Fruit fly (Drosophila melanogaster) whole organism, embryonic: ENCODE measurements around the gene CecA1.

Source experiments
- Atf6 ChIP-seq: fragments of 200-800 bp; sonication (Bioruptor generic); IDR thresholded peaks from 2 replicates; pipeline ENCODE4 v1.3.6; 2022; ENCODE audit warnings: missing biosample characterization, missing genetic modification characterization
- C15 ChIP-seq: fragments of 200-800 bp; sonication (Bioruptor generic); IDR thresholded peaks from 3 replicates; pipeline ENCODE4 v1.3.6; 2022; ENCODE audit warnings: missing biosample characterization, missing genetic modification characterization
- CG10366 ChIP-seq: fragments of 200-800 bp; sonication (Bioruptor generic); IDR thresholded peaks from 2 replicates; pipeline ENCODE4 v1.3.6; 2022; ENCODE audit warnings: missing biosample characterization, missing genetic modification characterization
- CG11398 ChIP-seq: fragments of 200-800 bp; sonication (Bioruptor generic); optimal IDR thresholded peaks from 2 replicates; lab custom pipeline; 2016; ENCODE audit warnings: missing biosample characterization, missing genetic modification characterization
- CG12391 ChIP-seq: fragments of 200-800 bp; sonication (Bioruptor generic); optimal IDR thresholded peaks from 3 replicates; lab custom pipeline; 2018; ENCODE audit warnings: missing biosample characterization, mild to moderate bottlenecking, missing genetic modification characterization, moderate library complexity
- CG14965 ChIP-seq: fragments of 200-800 bp; sonication (Bioruptor generic); optimal IDR thresholded peaks from 2 replicates; lab custom pipeline; 2016; ENCODE audit warnings: missing biosample characterization, missing genetic modification characterization, borderline replicate concordance
- CG15514 ChIP-seq: fragments of 200-800 bp; sonication (Bioruptor generic); optimal IDR thresholded peaks from 3 replicates; lab custom pipeline; 2017; ENCODE audit warnings: missing biosample characterization, missing genetic modification characterization, mild to moderate bottlenecking, moderate library complexity, missing genetic modification reagents
- CG16813 ChIP-seq: fragments of 200-800 bp; sonication (Bioruptor generic); IDR thresholded peaks from 3 replicates; pipeline ENCODE4 v1.3.6; 2022; ENCODE audit warnings: missing biosample characterization, missing genetic modification characterization; ENCODE audit not compliant: partially characterized antibody
- CG17361 ChIP-seq: fragments of 200-800 bp; sonication (Bioruptor generic); IDR thresholded peaks from 3 replicates; pipeline ENCODE4 v1.3.6; 2022; ENCODE audit warnings: missing biosample characterization, missing genetic modification characterization
- CG18476 ChIP-seq: fragments of 200-800 bp; sonication (Bioruptor generic); optimal IDR thresholded peaks from 2 replicates; lab custom pipeline; 2016; ENCODE audit warnings: missing biosample characterization, mild to moderate bottlenecking, missing genetic modification characterization
- CG2678 ChIP-seq: fragments of 200-800 bp; sonication (Bioruptor generic); optimal IDR thresholded peaks from 3 replicates; lab custom pipeline; 2019; ENCODE audit warnings: missing biosample characterization, mild to moderate bottlenecking, missing genetic modification characterization, moderate library complexity
- CG31441 ChIP-seq: fragments of 200-800 bp; sonication (Bioruptor generic); IDR thresholded peaks from 2 replicates; pipeline ENCODE4 v1.3.6; 2022; ENCODE audit warnings: missing biosample characterization, missing genetic modification characterization
- CG4707 ChIP-seq: fragments of 200-800 bp; sonication (Bioruptor generic); optimal IDR thresholded peaks from 2 replicates; lab custom pipeline; 2018; ENCODE audit warnings: missing biosample characterization, mild to moderate bottlenecking, missing genetic modification characterization, moderate library complexity
- CG4820 ChIP-seq: fragments of 200-800 bp; sonication (Bioruptor generic); optimal IDR thresholded peaks from 3 replicates; lab custom pipeline; 2016; ENCODE audit warnings: missing biosample characterization, missing genetic modification characterization
- CG6254 ChIP-seq: fragments of 200-800 bp; sonication (Bioruptor generic); optimal IDR thresholded peaks from 3 replicates; lab custom pipeline; 2017; ENCODE audit warnings: mild to moderate bottlenecking, missing biosample characterization, missing genetic modification reagents, missing genetic modification characterization
- CG7786 ChIP-seq: fragments of 200-800 bp; sonication (Bioruptor generic); optimal IDR thresholded peaks from 2 replicates; lab custom pipeline; 2016; ENCODE audit warnings: missing biosample characterization, missing genetic modification characterization
- CG8089 ChIP-seq: fragments of 200-800 bp; sonication (Bioruptor generic); optimal IDR thresholded peaks from 3 replicates; lab custom pipeline; 2016; ENCODE audit warnings: missing biosample characterization, missing genetic modification characterization
- CG8388 ChIP-seq: fragments of 200-800 bp; sonication (Bioruptor generic); optimal IDR thresholded peaks from 2 replicates; lab custom pipeline; 2019; ENCODE audit warnings: missing biosample characterization, mild to moderate bottlenecking, missing genetic modification characterization, moderate library complexity
- CG9876 ChIP-seq: fragments of 200-800 bp; sonication (Bioruptor generic); optimal IDR thresholded peaks from 2 replicates; lab custom pipeline; 2016; ENCODE audit warnings: missing biosample characterization, missing genetic modification characterization
- CoRest ChIP-seq: fragments of 200-800 bp; sonication (Bioruptor generic); optimal IDR thresholded peaks from 3 replicates; lab custom pipeline; 2018; ENCODE audit warnings: missing biosample characterization, mild to moderate bottlenecking, missing genetic modification characterization, moderate library complexity
- D ChIP-seq, 2 experiments: fragments of 200-800 bp in 1 of 2; fragments of >200 bp in 1 of 2; sonication (Bioruptor generic) in 1 of 2; optimal IDR thresholded peaks; 2 replicates in 1 of 2; 3 replicates in 1 of 2; lab custom pipeline; 2017; ENCODE audit warnings: mild to moderate bottlenecking in 1 of 2, missing biosample characterization in 1 of 2, missing genetic modification characterization in 1 of 2, missing genetic modification reagents in 1 of 2
- Eip74EF ChIP-seq, 2 experiments: fragments of 200-800 bp in 1 of 2; fragments of >200 bp in 1 of 2; sonication (Bioruptor generic) in 1 of 2; optimal IDR thresholded peaks; 2 replicates each; lab custom pipeline; 2017 to 2019; ENCODE audit warnings: missing biosample characterization in 2 of 2, missing genetic modification characterization in 2 of 2, mild to moderate bottlenecking in 1 of 2, moderate library complexity in 1 of 2
- Ets65A ChIP-seq: fragments of 200-800 bp; sonication (Bioruptor generic); peaks from one replicate; lab custom pipeline; 2016; ENCODE audit warnings: missing biosample characterization, missing genetic modification characterization
- Hmx ChIP-seq: fragments of 200-800 bp; sonication (Bioruptor generic); optimal IDR thresholded peaks from 2 replicates; lab custom pipeline; 2016; ENCODE audit warnings: missing biosample characterization, missing genetic modification characterization
- Hr51 ChIP-seq, 2 experiments: fragments of 200-800 bp; sonication (Bioruptor generic); optimal IDR thresholded peaks; 2 replicates in 1 of 2; 3 replicates in 1 of 2; lab custom pipeline; 2016 to 2018; ENCODE audit warnings: missing biosample characterization in 2 of 2, missing genetic modification characterization in 2 of 2, mild to moderate bottlenecking in 1 of 2, moderate library complexity in 1 of 2
- Pdp1 ChIP-seq, 2 experiments: fragments of 200-800 bp; sonication (Bioruptor generic); optimal IDR thresholded peaks; 3 replicates each; lab custom pipeline; 2016; ENCODE audit warnings: missing biosample characterization in 2 of 2, missing genetic modification characterization in 2 of 2, mild to moderate bottlenecking in 1 of 2, moderate library complexity in 1 of 2
- Rx ChIP-seq: fragments of 200-800 bp; sonication (Bioruptor generic); IDR thresholded peaks from 2 replicates; pipeline ENCODE4 v1.3.6; 2022; ENCODE audit warnings: missing biosample characterization, missing genetic modification characterization
- Scr ChIP-seq: fragments of 200-800 bp; sonication (Bioruptor generic); IDR thresholded peaks from 2 replicates; pipeline ENCODE4 v1.3.6; 2022; ENCODE audit warnings: missing biosample characterization, missing genetic modification characterization; ENCODE audit not compliant: partially characterized antibody
- ab ChIP-seq: fragments of 200-800 bp; sonication (Bioruptor generic); optimal IDR thresholded peaks from 2 replicates; lab custom pipeline; 2016; ENCODE audit warnings: missing biosample characterization, missing genetic modification characterization
- abd-A ChIP-seq: fragments of 200-800 bp; sonication (Bioruptor generic); optimal IDR thresholded peaks from 3 replicates; lab custom pipeline; 2019; ENCODE audit warnings: missing biosample characterization, mild to moderate bottlenecking, missing genetic modification characterization, moderate library complexity
- ara ChIP-seq: fragments of 200-800 bp; sonication (Bioruptor generic); IDR thresholded peaks from 2 replicates; pipeline ENCODE4 v1.3.6; 2022; ENCODE audit warnings: missing biosample characterization, missing genetic modification characterization
- ci ChIP-seq: fragments of 200-800 bp; sonication (Bioruptor generic); IDR thresholded peaks from 3 replicates; pipeline ENCODE4 v1.3.6; 2022; ENCODE audit warnings: missing biosample characterization, missing genetic modification characterization
- dmrt99B ChIP-seq: fragments of 200-800 bp; sonication (Bioruptor generic); optimal IDR thresholded peaks from 2 replicates; lab custom pipeline; 2018; ENCODE audit warnings: missing biosample characterization, mild to moderate bottlenecking, missing genetic modification characterization, moderate library complexity
- dysf ChIP-seq: fragments of 200-800 bp; sonication (Bioruptor generic); IDR thresholded peaks from 3 replicates; pipeline ENCODE4 v1.3.6; 2022; ENCODE audit warnings: missing biosample characterization, missing genetic modification characterization
- eyg ChIP-seq: fragments of 200-800 bp; sonication (Bioruptor generic); optimal IDR thresholded peaks from 3 replicates; lab custom pipeline; 2016; ENCODE audit warnings: missing biosample characterization, missing genetic modification characterization
- lab ChIP-seq: fragments of 200-800 bp; sonication (Bioruptor generic); optimal IDR thresholded peaks from 3 replicates; lab custom pipeline; 2017; ENCODE audit warnings: missing biosample characterization, missing genetic modification characterization, mild to moderate bottlenecking, moderate library complexity, missing genetic modification reagents
- lilli ChIP-seq: fragments of 200-800 bp; sonication (Bioruptor generic); optimal IDR thresholded peaks from 3 replicates; lab custom pipeline; 2016; ENCODE audit warnings: missing biosample characterization, missing genetic modification characterization
- nmo ChIP-seq: fragments of 200-800 bp; sonication (Bioruptor generic); optimal IDR thresholded peaks from 2 replicates; lab custom pipeline; 2018; ENCODE audit warnings: missing biosample characterization, mild to moderate bottlenecking, missing genetic modification characterization, moderate library complexity
- phol ChIP-seq: fragments of 200-800 bp; sonication (Bioruptor generic); optimal IDR thresholded peaks from 3 replicates; lab custom pipeline; 2018; ENCODE audit warnings: missing biosample characterization, mild to moderate bottlenecking, missing genetic modification characterization, moderate library complexity
- pnt ChIP-seq: fragments of 200-800 bp; sonication (Bioruptor generic); optimal IDR thresholded peaks from 3 replicates; lab custom pipeline; 2016; ENCODE audit warnings: missing biosample characterization, missing genetic modification characterization
- slbo ChIP-seq: fragments of 200-800 bp; sonication (Bioruptor generic); IDR thresholded peaks from 2 replicates; pipeline ENCODE4 v1.3.6; 2022; ENCODE audit warnings: missing biosample characterization, missing genetic modification characterization
- slp2 ChIP-seq: fragments of 200-800 bp; sonication (Bioruptor generic); optimal IDR thresholded peaks from 2 replicates; lab custom pipeline; 2016; ENCODE audit warnings: missing biosample characterization, missing genetic modification characterization
- sr ChIP-seq: fragments of 200-800 bp; sonication (Bioruptor generic); IDR thresholded peaks from 3 replicates; pipeline ENCODE4 v1.3.6; 2022; ENCODE audit warnings: missing biosample characterization, missing genetic modification characterization
- tin ChIP-seq: fragments of 200-800 bp; sonication (Bioruptor generic); optimal IDR thresholded peaks from 3 replicates; lab custom pipeline; 2016; ENCODE audit warnings: missing biosample characterization, missing genetic modification characterization
- trh ChIP-seq: fragments of 200-800 bp; sonication (Bioruptor generic); optimal IDR thresholded peaks from 2 replicates; lab custom pipeline; 2016; ENCODE audit warnings: missing biosample characterization, missing genetic modification characterization
- yki ChIP-seq: fragments of >200 bp; optimal IDR thresholded peaks from 3 replicates; lab custom pipeline; 2018

Gene CecA1

DNA sequence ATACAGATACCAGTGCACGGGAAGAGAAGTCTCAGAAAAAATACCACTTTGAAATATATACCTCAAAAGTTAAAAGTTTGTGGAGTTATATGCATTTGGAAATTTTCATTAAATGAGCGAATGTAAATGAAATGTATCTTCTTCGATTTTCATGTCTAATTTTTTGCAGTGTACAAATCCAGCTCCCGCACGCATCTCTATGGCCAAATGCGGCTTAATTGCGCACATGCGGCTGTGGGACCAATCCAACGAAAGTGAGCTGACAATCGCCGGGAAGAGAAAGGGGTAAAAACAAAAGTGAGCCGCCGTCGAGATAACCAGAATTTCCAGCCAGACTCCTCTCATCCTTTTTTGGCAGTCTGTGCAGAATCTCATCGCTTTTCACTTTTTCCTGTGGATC is 46.5 kb upstream of the CecA1 start (continued):
- TF ChIP-seq CG8388 (peak; percentile 35), CG6254 (GFP tag; lab: Kevin White, UChicago) (peak; percentile 10), Eip74EF (GFP tag; optimal IDR thresholded peaks at IDR 0.05; lab: Kevin White, UChicago) (peak in 1 of 2 experiments; percentile 42), eyg (GFP tag; lab: Kevin White, UChicago) (no peak), sr (GFP tag; lab: Robert Waterston, UW) (0 out of 3 replicates have a peak, but pooled peaks have one; percentile 29), trh (no peak), Atf6 (0 out of 2 replicates have a peak, but pooled peaks have one; percentile 31), CG14965 (GFP tag; lab: Kevin White, UChicago) (no peak), CoRest (tag; lab: Kevin White, UChicago) (no peak), abd-A (no peak), Rx (GFP tag; lab: Robert Waterston, UW) (peak; percentile 36; the same call in 1 of the 2 replicates), Pdp1 (GFP tag; optimal IDR thresholded peaks at IDR 0.05; lab: Kevin White, UChicago) (peak in 1 of 2 experiments; percentile 26), dysf (GFP tag; lab: Robert Waterston, UW) (peak; percentile 61; the same call in 2 of the 3 replicates), slp2 (peak; percentile 17), Ets65A (GFP tag; lab: Kevin White, UChicago) (peak; percentile 5), pnt (GFP tag; lab: Kevin White, UChicago) (peak; percentile 40), CG31441 (GFP tag; lab: Robert Waterston, UW) (peak; percentile 48; the same call in 1 of the 2 replicates), ara (peak; percentile 48; the same call in 1 of the 2 replicates), CG9876 (GFP tag; lab: Kevin White, UChicago) (no peak), D (optimal IDR thresholded peaks at IDR 0.05; lab: Kevin White, UChicago) (no peak), D (GFP tag; optimal IDR thresholded peaks at IDR 0.05; lab: Kevin White, UChicago) (no peak), CG16813 (no peak), ab (GFP tag; lab: Kevin White, UChicago) (no peak), CG12391 (tag; lab: Kevin White, UChicago) (peak; percentile 5), phol (tag; lab: Kevin White, UChicago) (peak; percentile 42), CG17361 (no peak), ci (GFP tag; lab: Robert Waterston, UW) (peak; percentile 85), lilli (GFP tag; lab: Kevin White, UChicago) (peak; percentile 6), yki (no peak), CG15514 (GFP tag; lab: Kevin White, UChicago) (no peak), CG18476 (GFP tag; lab: Kevin White, UChicago) (no peak), dmrt99B (tag; lab: Kevin White, UChicago) (peak; percentile 64), tin (no peak), slbo (GFP tag; lab: Robert Waterston, UW) (0 out of 2 replicates have a peak, but pooled peaks have one; percentile 9), Hr51 (GFP tag; optimal IDR thresholded peaks at IDR 0.05; lab: Kevin White, UChicago) (peak in 1 of 2 experiments; percentile 49), nmo (GFP tag; lab: Kevin White, UChicago) (peak; percentile 24), CG2678 (tag; lab: Kevin White, UChicago) (peak; percentile 20), Hmx (no peak), Scr (GFP tag; lab: Robert Waterston, UW) (no peak), lab (GFP tag; lab: Kevin White, UChicago) (peak; percentile 29), CG4707 (GFP tag; lab: Kevin White, UChicago) (peak; percentile 16), CG4820 (GFP tag; lab: Kevin White, UChicago) (peak; percentile 5), CG11398 (no peak), C15 (no peak), CG7786 (GFP tag; lab: Kevin White, UChicago) (no peak), CG8089 (GFP tag; lab: Kevin White, UChicago) (peak; percentile 9), CG10366 (peak; percentile 34)
